Worm (Caenorhabditis elegans) whole organism, L4 larva: ENCODE results near the gene C17A2.3.

Experiments used
- F10B5.3 ChIP-seq: sonication (generic microtip); optimal IDR thresholded peaks from 2 replicates; lab custom pipeline; 2016; ENCODE audit warnings: mild to moderate bottlenecking, missing genetic modification characterization, missing compliant biosample characterization
- F37D6.2 ChIP-seq: sonication (generic microtip); optimal IDR thresholded peaks from 2 replicates; lab custom pipeline; 2016; ENCODE audit warnings: mild to moderate bottlenecking, missing genetic modification characterization, missing compliant biosample characterization
- F49E8.2 ChIP-seq: sonication (generic microtip); optimal IDR thresholded peaks from 2 replicates; lab custom pipeline; 2016; ENCODE audit warnings: missing compliant biosample characterization, mild to moderate bottlenecking, missing genetic modification characterization, borderline replicate concordance
- R02D3.7 ChIP-seq: fragments of 150-350 bp; sonication (generic microtip); optimal IDR thresholded peaks from 3 replicates; lab custom pipeline; 2014; ENCODE audit warnings: missing biosample characterization, missing genetic modification characterization
- T20F7.1 ChIP-seq: fragments of 200-800 bp; sonication (Bioruptor generic); optimal IDR thresholded peaks from 2 replicates; lab custom pipeline; 2018; ENCODE audit warnings: mild to moderate bottlenecking, missing genetic modification characterization, missing compliant biosample characterization
- T26A8.4 ChIP-seq: fragments of 200-800 bp; sonication (Bioruptor generic); IDR thresholded peaks from 2 replicates; pipeline ENCODE4 v1.3.6; 2022; ENCODE audit warnings: missing genetic modification characterization, missing compliant biosample characterization
- Y105C5A.15 ChIP-seq: fragments of 200-800 bp; sonication (Bioruptor generic); IDR thresholded peaks from 2 replicates; pipeline ENCODE4 v1.3.6; 2022; ENCODE audit warnings: missing genetic modification characterization, missing compliant biosample characterization
- ZK337.2 ChIP-seq: fragments of 200-800 bp; sonication (Bioruptor generic); IDR thresholded peaks from 2 replicates; pipeline ENCODE4 v1.3.6; 2022; ENCODE audit warnings: missing genetic modification reagents, missing genetic modification characterization, missing compliant biosample characterization
- ZK546.5 ChIP-seq, 2 experiments: sonication (generic microtip); optimal IDR thresholded peaks; 2 replicates each; lab custom pipeline; 2017; ENCODE audit warnings: missing biosample characterization in 2 of 2, missing genetic modification characterization in 2 of 2
- aly-2 ChIP-seq: sonication (generic microtip); optimal IDR thresholded peaks from 2 replicates; lab custom pipeline; 2018; ENCODE audit warnings: missing biosample characterization, missing genetic modification characterization
- ama-1 ChIP-seq: fragments of 150-350 bp; optimal IDR thresholded peaks from 2 replicates; lab custom pipeline; 2014; ENCODE audit warnings: inconsistent platforms, mixed read lengths
- ceh-20 ChIP-seq: fragments of 200-800 bp; sonication (Bioruptor generic); IDR thresholded peaks from 2 replicates; pipeline ENCODE4 v1.3.6; 2022; ENCODE audit warnings: missing genetic modification reagents, missing genetic modification characterization, missing compliant biosample characterization
- ceh-28 ChIP-seq: fragments of 150-350 bp; optimal IDR thresholded peaks from 2 replicates; lab custom pipeline; 2014; ENCODE audit warnings: missing biosample characterization, missing genetic modification reagents, missing genetic modification characterization
- ceh-44 ChIP-seq: fragments of 200-800 bp; sonication (Bioruptor generic); IDR thresholded peaks from 2 replicates; pipeline ENCODE4 v1.3.6; 2022; ENCODE audit warnings: missing genetic modification reagents, missing genetic modification characterization, missing compliant biosample characterization
- cey-2 ChIP-seq: sonication (generic microtip); optimal IDR thresholded peaks from 3 replicates; lab custom pipeline; 2017; ENCODE audit warnings: missing genetic modification characterization, mild to moderate bottlenecking, missing compliant biosample characterization, antibody characterized with exemption, borderline replicate concordance; ENCODE audit not compliant: insufficient read depth
- duxl-1 ChIP-seq: sonication (generic microtip); optimal IDR thresholded peaks from 2 replicates; lab custom pipeline; 2016; ENCODE audit warnings: mild to moderate bottlenecking, missing genetic modification characterization, moderate library complexity, missing compliant biosample characterization; ENCODE audit not compliant: poor library complexity
- dve-1 ChIP-seq: sonication (generic microtip); optimal IDR thresholded peaks from 2 replicates; lab custom pipeline; 2017; ENCODE audit warnings: antibody characterized with exemption, mild to moderate bottlenecking, missing genetic modification characterization, missing compliant biosample characterization; ENCODE audit not compliant: insufficient read depth
- egl-27 ChIP-seq: sonication (generic microtip); optimal IDR thresholded peaks from 3 replicates; lab custom pipeline; 2017; ENCODE audit warnings: missing biosample characterization, missing genetic modification reagents, missing genetic modification characterization
- fkh-10 ChIP-seq: fragments of 150-350 bp; optimal IDR thresholded peaks from 2 replicates; lab custom pipeline; 2014; ENCODE audit warnings: missing biosample characterization, missing genetic modification reagents, missing genetic modification characterization
- hlh-30 ChIP-seq: sonication (generic microtip); optimal IDR thresholded peaks from 2 replicates; lab custom pipeline; 2017; ENCODE audit warnings: antibody characterized with exemption, mild to moderate bottlenecking, missing genetic modification characterization, missing compliant biosample characterization; ENCODE audit not compliant: insufficient read depth
- jun-1 ChIP-seq: fragments of 150-350 bp; optimal IDR thresholded peaks from 2 replicates; lab custom pipeline; 2014; ENCODE audit warnings: missing biosample characterization, missing genetic modification reagents, missing genetic modification characterization
- lin-1 ChIP-seq: fragments of 200-800 bp; sonication (Bioruptor generic); IDR thresholded peaks from 2 replicates; pipeline ENCODE4 v1.3.6; 2022; ENCODE audit warnings: missing genetic modification reagents, missing genetic modification characterization, missing compliant biosample characterization
- lin-29 ChIP-seq: fragments of 200-800 bp; sonication (Bioruptor generic); IDR thresholded peaks from 2 replicates; pipeline ENCODE4 v1.3.6; 2022; ENCODE audit warnings: missing genetic modification reagents, missing genetic modification characterization, missing compliant biosample characterization
- lin-39 ChIP-seq: fragments of 150-350 bp; optimal IDR thresholded peaks from 2 replicates; lab custom pipeline; 2014; ENCODE audit warnings: missing biosample characterization, missing genetic modification reagents, missing genetic modification characterization
- lir-3 ChIP-seq: sonication (generic microtip); optimal IDR thresholded peaks from 2 replicates; lab custom pipeline; 2016; ENCODE audit warnings: mild to moderate bottlenecking, missing genetic modification characterization, missing compliant biosample characterization
- madf-5 ChIP-seq, 2 experiments: fragments of 200-800 bp; sonication (Bioruptor generic); IDR thresholded peaks; 2 replicates each; pipeline ENCODE4 v1.3.6; 2022; ENCODE audit warnings: missing compliant biosample characterization in 2 of 2, missing genetic modification characterization in 2 of 2
- mdl-1 ChIP-seq, 2 experiments: fragments of 150-350 bp in 1 of 2; sonication (generic microtip) in 1 of 2; optimal IDR thresholded peaks; 2 replicates each; lab custom pipeline; 2014 to 2017; ENCODE audit warnings: missing biosample characterization in 2 of 2, missing genetic modification characterization in 2 of 2
- mxl-2 ChIP-seq: fragments of 200-800 bp; sonication (Bioruptor generic); conservative IDR thresholded peaks from 2 replicates; pipeline ENCODE4 v1.3.6; 2022; ENCODE audit warnings: missing genetic modification reagents, missing genetic modification characterization, missing compliant biosample characterization
- nhr-111 ChIP-seq: fragments of 200-800 bp; sonication (Bioruptor generic); optimal IDR thresholded peaks from 2 replicates; lab custom pipeline; 2018; ENCODE audit warnings: mild to moderate bottlenecking, missing genetic modification characterization, missing compliant biosample characterization
- nhr-28 ChIP-seq: fragments of 150-350 bp; optimal IDR thresholded peaks from 2 replicates; lab custom pipeline; 2014; ENCODE audit warnings: missing biosample characterization, missing genetic modification characterization
- nhr-48 ChIP-seq: sonication (generic microtip); optimal IDR thresholded peaks from 2 replicates; lab custom pipeline; 2016; ENCODE audit warnings: mild to moderate bottlenecking, missing genetic modification characterization, missing compliant biosample characterization
- nhr-6 ChIP-seq: fragments of 150-350 bp; optimal IDR thresholded peaks from 2 replicates; lab custom pipeline; 2014; ENCODE audit warnings: missing biosample characterization, missing genetic modification characterization
- sdz-12 ChIP-seq: fragments of 200-800 bp; sonication (Bioruptor generic); optimal IDR thresholded peaks from 2 replicates; lab custom pipeline; 2018; ENCODE audit warnings: mild to moderate bottlenecking, missing genetic modification characterization, missing compliant biosample characterization
- set-16 ChIP-seq: fragments of 200-800 bp; sonication (Bioruptor generic); IDR thresholded peaks from 2 replicates; pipeline ENCODE4 v1.3.6; 2022; ENCODE audit warnings: missing genetic modification reagents, missing genetic modification characterization, missing compliant biosample characterization
- snpc-1.2 ChIP-seq: fragments of 200-800 bp; sonication (Bioruptor generic); IDR thresholded peaks from 2 replicates; pipeline ENCODE4 v1.3.6; 2022; ENCODE audit warnings: missing genetic modification reagents, missing genetic modification characterization, missing compliant biosample characterization
- snpc-4 ChIP-seq: fragments of 150-350 bp; optimal IDR thresholded peaks from 2 replicates; lab custom pipeline; 2014; ENCODE audit warnings: missing biosample characterization, missing genetic modification characterization
- zfp-2 ChIP-seq: sonication (generic microtip); optimal IDR thresholded peaks from 2 replicates; lab custom pipeline; 2016; ENCODE audit warnings: mild to moderate bottlenecking, missing genetic modification characterization, missing compliant biosample characterization
- zip-2 ChIP-seq: fragments of 150-350 bp; optimal IDR thresholded peaks from 2 replicates; lab custom pipeline; 2014; ENCODE audit warnings: missing biosample characterization, missing genetic modification characterization
- ztf-7 ChIP-seq: fragments of 150-350 bp; optimal IDR thresholded peaks from 2 replicates; lab custom pipeline; 2014; ENCODE audit warnings: missing biosample characterization, missing genetic modification characterization

Gene C17A2.3

ce11 chrII:3862053-3862452, 18.6 kb downstream of the C17A2.3 start:
- no peak for TF ChIP-seq mxl-2
- no peak for TF ChIP-seq zfp-2 (tag; lab: Kevin White, UChicago)
- TF ChIP-seq sdz-12 (GFP tag; lab: Kevin White, UChicago), result no peak
- no peak for TF ChIP-seq lin-1 (GFP tag; lab: Robert Waterston, UW)
- no peak for TF ChIP-seq F49E8.2 (tag; lab: Kevin White, UChicago)
- TF ChIP-seq ama-1 (lab: Kevin White, UChicago), result no peak
- no peak for TF ChIP-seq nhr-28
- TF ChIP-seq, all 104 proteins: peak for 0

ce11 chrII:3864652-3865051, 21.2 kb downstream of the C17A2.3 start, which contains the start of gene nhr-261:
TSS of gene nhr-261 (minus strand) at chrII:3864752.
- TF ChIP-seq mxl-2 (no peak), fkh-10 (no peak), ceh-28 (tag; lab: Kevin White, UChicago) (no peak), ceh-20 (no peak), ceh-44 (GFP tag; lab: Robert Waterston, UW) (no peak), jun-1 (no peak), R02D3.7 (tag; lab: Kevin White, UChicago) (no peak), nhr-111 (no peak), lin-39 (tag; lab: Kevin White, UChicago) (no peak), hlh-30 (tag; lab: Kevin White, UChicago) (no peak), aly-2 (no peak), nhr-48 (tag; lab: Kevin White, UChicago) (no peak), ama-1 (lab: Kevin White, UChicago) (no peak), duxl-1 (tag; lab: Kevin White, UChicago) (no peak), ZK337.2 (GFP tag; lab: Robert Waterston, UW) (no peak)

- TF ChIP-seq F37D6.2 (tag; lab: Kevin White, UChicago) (no peak), snpc-4 (tag; lab: Kevin White, UChicago) (no peak), zip-2 (tag; lab: Kevin White, UChicago) (no peak), jun-1 (no peak), mdl-1 (tag; optimal IDR thresholded peaks at IDR 0.05; lab: Kevin White, UChicago) (no peak), snpc-1.2 (GFP tag; lab: Robert Waterston, UW) (no peak), nhr-6 (tag; lab: Kevin White, UChicago) (no peak), lir-3 (tag; lab: Kevin White, UChicago) (no peak), F10B5.3 (tag; lab: Kevin White, UChicago) (no peak), dve-1 (tag; lab: Kevin White, UChicago) (no peak), ztf-7 (tag; lab: Kevin White, UChicago) (no peak), cey-2 (no peak), madf-5 (GFP tag; IDR thresholded peaks at IDR 0.05; lab: Robert Waterston, UW) (no peak), egl-27 (no peak), Y105C5A.15 (no peak), T20F7.1 (no peak), ZK546.5 (tag; optimal IDR thresholded peaks at IDR 0.05; lab: Kevin White, UChicago) (no peak), set-16 (GFP tag; lab: Robert Waterston, UW) (no peak), lin-29 (no peak), T26A8.4 (GFP tag; lab: Robert Waterston, UW) (no peak)
Observed at ce11 chrII:3869601-3870000, 26.2 kb downstream of the C17A2.3 start, which contains the start of gene oac-10. TSS of gene oac-10 (plus strand) at chrII:3869901.
